Fruit fly (Drosophila melanogaster) whole organism, embryonic: ENCODE data around the gene eIF4E5.

Source experiments
- Ada2b ChIP-seq: fragments of 200-800 bp; sonication (Bioruptor generic); IDR thresholded peaks from 2 replicates; pipeline ENCODE4 v1.3.6; 2022; ENCODE audit warnings: missing biosample characterization, missing genetic modification characterization
- BEAF-32 ChIP-seq: fragments of 200-800 bp; sonication (Bioruptor generic); optimal IDR thresholded peaks from 3 replicates; lab custom pipeline; 2017; ENCODE audit warnings: missing biosample characterization, missing genetic modification characterization, mild to moderate bottlenecking, moderate library complexity, missing genetic modification reagents
- Bdp1 ChIP-seq: fragments of 200-800 bp; sonication (Bioruptor generic); optimal IDR thresholded peaks from 3 replicates; lab custom pipeline; 2016; ENCODE audit warnings: missing biosample characterization, missing genetic modification characterization
- CG11504 ChIP-seq: fragments of 200-800 bp; sonication (Bioruptor generic); optimal IDR thresholded peaks from 3 replicates; lab custom pipeline; 2019; ENCODE audit warnings: missing biosample characterization, mild to moderate bottlenecking, missing genetic modification characterization, moderate library complexity
- CG12236 ChIP-seq: fragments of 200-800 bp; sonication (Bioruptor generic); optimal IDR thresholded peaks from 2 replicates; lab custom pipeline; 2016; ENCODE audit warnings: missing biosample characterization, missing genetic modification characterization
- CG1233 ChIP-seq: fragments of 200-800 bp; sonication (Bioruptor generic); optimal IDR thresholded peaks from 4 replicates; lab custom pipeline; 2018; ENCODE audit warnings: missing biosample characterization, mild to moderate bottlenecking, missing genetic modification characterization
- CG13123 ChIP-seq: fragments of 200-800 bp; sonication (Bioruptor generic); optimal IDR thresholded peaks from 2 replicates; lab custom pipeline; 2016; ENCODE audit warnings: missing biosample characterization, missing genetic modification characterization
- CG13287 ChIP-seq: fragments of 200-800 bp; sonication (Bioruptor generic); IDR thresholded peaks from 2 replicates; pipeline ENCODE4 v1.3.6; 2022; ENCODE audit warnings: missing biosample characterization, missing genetic modification characterization; ENCODE audit not compliant: partially characterized antibody
- CG13296 ChIP-seq: fragments of 200-800 bp; sonication (Bioruptor generic); optimal IDR thresholded peaks from 3 replicates; lab custom pipeline; 2018; ENCODE audit warnings: missing biosample characterization, mild to moderate bottlenecking, missing genetic modification characterization
- CG15011 ChIP-seq: fragments of 200-800 bp; sonication (Bioruptor generic); optimal IDR thresholded peaks from 3 replicates; lab custom pipeline; 2018; ENCODE audit warnings: missing biosample characterization, mild to moderate bottlenecking, missing genetic modification characterization
- CG15514 ChIP-seq: fragments of 200-800 bp; sonication (Bioruptor generic); optimal IDR thresholded peaks from 3 replicates; lab custom pipeline; 2017; ENCODE audit warnings: missing biosample characterization, missing genetic modification characterization, mild to moderate bottlenecking, moderate library complexity, missing genetic modification reagents
- CG18476 ChIP-seq: fragments of 200-800 bp; sonication (Bioruptor generic); optimal IDR thresholded peaks from 2 replicates; lab custom pipeline; 2016; ENCODE audit warnings: missing biosample characterization, mild to moderate bottlenecking, missing genetic modification characterization
- CG30403 ChIP-seq: fragments of 200-800 bp; sonication (Bioruptor generic); optimal IDR thresholded peaks from 3 replicates; lab custom pipeline; 2016; ENCODE audit warnings: missing biosample characterization, missing genetic modification characterization
- CG3847 ChIP-seq: fragments of 200-800 bp; sonication (Bioruptor generic); IDR thresholded peaks from 2 replicates; pipeline ENCODE4 v1.3.6; 2022; ENCODE audit warnings: missing biosample characterization, missing genetic modification characterization
- CG43689 ChIP-seq: fragments of 200-800 bp; sonication (Bioruptor generic); IDR thresholded peaks from 2 replicates; pipeline ENCODE4 v1.3.6; 2022; ENCODE audit warnings: missing biosample characterization, missing genetic modification characterization
- CG4707 ChIP-seq: fragments of 200-800 bp; sonication (Bioruptor generic); optimal IDR thresholded peaks from 2 replicates; lab custom pipeline; 2018; ENCODE audit warnings: missing biosample characterization, mild to moderate bottlenecking, missing genetic modification characterization, moderate library complexity
- CG5953 ChIP-seq: fragments of 200-800 bp; sonication (Bioruptor generic); IDR thresholded peaks from 2 replicates; pipeline ENCODE4 v1.3.6; 2022; ENCODE audit warnings: missing biosample characterization, missing genetic modification characterization
- CG6791 ChIP-seq: fragments of 200-800 bp; sonication (Bioruptor generic); IDR thresholded peaks from 3 replicates; pipeline ENCODE4 v1.3.6; 2022; ENCODE audit warnings: missing biosample characterization, missing genetic modification characterization; ENCODE audit not compliant: partially characterized antibody
- CG7556 ChIP-seq: fragments of 200-800 bp; sonication (Bioruptor generic); optimal IDR thresholded peaks from 2 replicates; lab custom pipeline; 2017; ENCODE audit warnings: missing biosample characterization, mild to moderate bottlenecking, missing genetic modification characterization
- Deaf1 ChIP-seq: fragments of 200-800 bp; optimal IDR thresholded peaks from 3 replicates; lab custom pipeline; 2019; ENCODE audit warnings: missing biosample characterization, mild to moderate bottlenecking, missing genetic modification characterization, moderate library complexity
- Dip3 ChIP-seq: fragments of 200-800 bp; sonication (Bioruptor generic); optimal IDR thresholded peaks from 3 replicates; lab custom pipeline; 2016; ENCODE audit warnings: missing biosample characterization, missing genetic modification characterization
- Dref ChIP-seq: fragments of 200-800 bp; sonication (Bioruptor generic); IDR thresholded peaks from 2 replicates; pipeline ENCODE4 v1.3.6; 2022; ENCODE audit warnings: missing biosample characterization, missing genetic modification characterization
- H15 ChIP-seq: fragments of 200-800 bp; sonication (Bioruptor generic); IDR thresholded peaks from 3 replicates; pipeline ENCODE4 v1.3.6; 2022; ENCODE audit warnings: missing biosample characterization, missing genetic modification characterization
- Hr78 ChIP-seq, 2 experiments: fragments of 200-800 bp in 1 of 2; fragments of >200 bp in 1 of 2; sonication (Bioruptor generic) in 1 of 2; optimal IDR thresholded peaks; 2 replicates each; lab custom pipeline; 2017 to 2019; ENCODE audit warnings: missing biosample characterization in 2 of 2, missing genetic modification characterization in 2 of 2, mild to moderate bottlenecking in 1 of 2, moderate library complexity in 1 of 2
- Med ChIP-seq: fragments of 200-800 bp; sonication (Bioruptor generic); peaks from one replicate; lab custom pipeline; 2016; ENCODE audit warnings: missing biosample characterization, missing genetic modification characterization, mild to moderate bottlenecking, inconsistent platforms, moderate library complexity
- Meics ChIP-seq: fragments of 200-800 bp; sonication (Bioruptor generic); optimal IDR thresholded peaks from 2 replicates; lab custom pipeline; 2017; ENCODE audit warnings: missing biosample characterization, mild to moderate bottlenecking, missing genetic modification characterization
- NC2α ChIP-seq: fragments of 200-800 bp; sonication (Bioruptor generic); optimal IDR thresholded peaks from 2 replicates; lab custom pipeline; 2016; ENCODE audit warnings: missing biosample characterization, missing genetic modification characterization
- Oaz ChIP-seq: fragments of 200-800 bp; sonication (Bioruptor generic); IDR thresholded peaks from 2 replicates; pipeline ENCODE4 v1.3.6; 2022; ENCODE audit warnings: missing biosample characterization, missing genetic modification characterization
- Pdp1 ChIP-seq, 2 experiments: fragments of 200-800 bp; sonication (Bioruptor generic); optimal IDR thresholded peaks; 3 replicates each; lab custom pipeline; 2016; ENCODE audit warnings: missing biosample characterization in 2 of 2, missing genetic modification characterization in 2 of 2, mild to moderate bottlenecking in 1 of 2, moderate library complexity in 1 of 2
- Rx ChIP-seq: fragments of 200-800 bp; sonication (Bioruptor generic); IDR thresholded peaks from 2 replicates; pipeline ENCODE4 v1.3.6; 2022; ENCODE audit warnings: missing biosample characterization, missing genetic modification characterization
- Six4 ChIP-seq: fragments of 200-800 bp; sonication (Bioruptor generic); optimal IDR thresholded peaks from 2 replicates; lab custom pipeline; 2016; ENCODE audit warnings: missing biosample characterization, missing genetic modification characterization
- Sry-δ ChIP-seq: fragments of 200-800 bp; sonication (Bioruptor generic); optimal IDR thresholded peaks from 2 replicates; lab custom pipeline; 2016; ENCODE audit warnings: missing biosample characterization, missing genetic modification characterization
- Vsx1 ChIP-seq: fragments of 200-800 bp; sonication (Bioruptor generic); optimal IDR thresholded peaks from 2 replicates; lab custom pipeline; 2017; ENCODE audit warnings: missing biosample characterization, mild to moderate bottlenecking, missing genetic modification characterization, missing genetic modification reagents
- bab2 ChIP-seq: fragments of 200-800 bp; sonication (Bioruptor generic); optimal IDR thresholded peaks from 2 replicates; lab custom pipeline; 2016; ENCODE audit warnings: missing biosample characterization, missing genetic modification characterization
- br ChIP-seq: fragments of >200 bp; optimal IDR thresholded peaks from 2 replicates; lab custom pipeline; 2017
- btn ChIP-seq: fragments of 200-800 bp; sonication (Bioruptor generic); optimal IDR thresholded peaks from 2 replicates; lab custom pipeline; 2016; ENCODE audit warnings: missing biosample characterization, missing genetic modification characterization
- chinmo ChIP-seq: fragments of 200-800 bp; sonication (Bioruptor generic); IDR thresholded peaks from 4 replicates; pipeline ENCODE4 v1.3.6; 2022; ENCODE audit warnings: missing biosample characterization, missing genetic modification characterization; ENCODE audit not compliant: partially characterized antibody
- cwo ChIP-seq: fragments of 200-800 bp; sonication (Bioruptor generic); optimal IDR thresholded peaks from 3 replicates; lab custom pipeline; 2017; ENCODE audit warnings: missing biosample characterization, missing genetic modification characterization, mild to moderate bottlenecking, moderate library complexity, missing genetic modification reagents
- dysf ChIP-seq: fragments of 200-800 bp; sonication (Bioruptor generic); IDR thresholded peaks from 3 replicates; pipeline ENCODE4 v1.3.6; 2022; ENCODE audit warnings: missing biosample characterization, missing genetic modification characterization
- ftz-f1 ChIP-seq: fragments of 200-800 bp; sonication (Bioruptor generic); optimal IDR thresholded peaks from 2 replicates; lab custom pipeline; 2016; ENCODE audit warnings: missing biosample characterization, missing genetic modification characterization
- her ChIP-seq: fragments of 200-800 bp; sonication (Bioruptor generic); optimal IDR thresholded peaks from 2 replicates; lab custom pipeline; 2016; ENCODE audit warnings: missing biosample characterization, missing genetic modification characterization
- insv ChIP-seq, 2 experiments: fragments of 200-800 bp; sonication (Bioruptor generic); optimal IDR thresholded peaks; 3 replicates each; lab custom pipeline; 2016 to 2018; ENCODE audit warnings: missing biosample characterization in 2 of 2, missing genetic modification characterization in 2 of 2
- kay ChIP-seq: fragments of 200-800 bp; sonication (Bioruptor generic); optimal IDR thresholded peaks from 2 replicates; lab custom pipeline; 2016; ENCODE audit warnings: missing biosample characterization, missing genetic modification characterization
- kni ChIP-seq: fragments of 200-800 bp; sonication (Bioruptor generic); optimal IDR thresholded peaks from 3 replicates; lab custom pipeline; 2017; ENCODE audit warnings: mild to moderate bottlenecking, missing biosample characterization, missing genetic modification reagents, missing genetic modification characterization
- odd ChIP-seq: fragments of 200-800 bp; sonication (Bioruptor generic); optimal IDR thresholded peaks from 2 replicates; lab custom pipeline; 2017; ENCODE audit warnings: missing biosample characterization, mild to moderate bottlenecking, missing genetic modification characterization
- pros ChIP-seq: fragments of 200-800 bp; sonication (Bioruptor generic); optimal IDR thresholded peaks from 3 replicates; lab custom pipeline; 2019; ENCODE audit warnings: missing biosample characterization, mild to moderate bottlenecking, missing genetic modification characterization, moderate library complexity
- rib ChIP-seq: fragments of 200-800 bp; sonication (Bioruptor generic); IDR thresholded peaks from 2 replicates; pipeline ENCODE4 v1.3.6; 2022; ENCODE audit warnings: missing biosample characterization, missing genetic modification characterization
- run ChIP-seq: fragments of 200-800 bp; sonication (Bioruptor generic); optimal IDR thresholded peaks from 3 replicates; lab custom pipeline; 2018; ENCODE audit warnings: missing biosample characterization, mild to moderate bottlenecking, missing genetic modification characterization
- sima ChIP-seq: fragments of 200-800 bp; sonication (Bioruptor generic); optimal IDR thresholded peaks from 2 replicates; lab custom pipeline; 2016; ENCODE audit warnings: missing biosample characterization, missing genetic modification characterization
- unc-4 ChIP-seq: fragments of 200-800 bp; sonication (Bioruptor generic); IDR thresholded peaks from 2 replicates; pipeline ENCODE4 v1.3.6; 2022; ENCODE audit warnings: missing biosample characterization, missing genetic modification characterization; ENCODE audit not compliant: partially characterized antibody
- zfh1 ChIP-seq: fragments of 200-800 bp; sonication (Bioruptor generic); IDR thresholded peaks from 3 replicates; pipeline ENCODE4 v1.3.6; 2022; ENCODE audit warnings: missing biosample characterization, missing genetic modification characterization

Gene eIF4E5

DNA sequence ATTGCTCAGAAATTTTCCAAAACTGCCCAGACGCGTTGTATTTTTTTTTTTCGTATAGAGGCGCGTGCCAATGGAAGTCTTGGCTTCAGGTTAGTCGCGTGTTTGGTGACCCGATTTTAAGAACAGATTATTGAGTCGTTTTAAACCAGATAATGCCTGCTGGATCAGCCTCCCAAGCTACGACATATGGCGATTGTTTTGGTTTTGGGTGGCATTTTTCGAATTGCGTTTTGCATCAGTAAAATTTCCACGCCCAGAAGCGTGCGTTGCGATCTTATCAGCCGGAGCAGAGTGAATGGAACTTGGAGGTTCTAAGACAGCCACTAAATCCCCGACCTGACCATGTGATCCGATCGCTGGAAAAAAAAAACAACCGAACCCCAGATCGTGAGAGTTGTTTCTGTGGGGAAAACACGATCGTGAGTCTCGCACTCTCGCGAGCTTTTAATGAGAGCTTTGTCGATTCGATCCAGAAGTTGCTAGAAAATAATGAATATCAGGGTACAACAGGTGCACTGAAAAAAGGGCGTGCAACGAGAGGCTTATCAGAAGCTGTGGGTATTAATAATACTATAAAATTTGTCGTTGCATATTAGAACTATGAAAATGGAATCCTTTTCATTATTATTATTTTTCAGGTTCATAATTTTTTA, 29.5 kb upstream of the eIF4E5 start (continued):
- TF ChIP-seq CG3847 (GFP tag; lab: Robert Waterston, UW) (no peak), CG6791 (GFP tag; lab: Robert Waterston, UW) (no peak), insv (GFP tag; optimal IDR thresholded peaks at IDR 0.05; lab: Kevin White, UChicago) (no peak), odd (GFP tag; lab: Kevin White, UChicago) (no peak), CG13296 (GFP tag; lab: Kevin White, UChicago) (no peak), br (lab: Kevin White, UChicago) (no peak), Dref (GFP tag; lab: Robert Waterston, UW) (no peak), CG43689 (no peak), CG12236 (GFP tag; lab: Kevin White, UChicago) (no peak), her (no peak), Med (peak; percentile 10), chinmo (0 out of 4 replicates have a peak, but pooled peaks have one; percentile 64), Oaz (GFP tag; lab: Robert Waterston, UW) (no peak), CG18476 (GFP tag; lab: Kevin White, UChicago) (no peak), cwo (peak; percentile 94), Dip3 (GFP tag; lab: Kevin White, UChicago) (no peak), Sry-δ (no peak), CG7556 (GFP tag; lab: Kevin White, UChicago) (no peak), zfh1 (no peak), run (tag; lab: Kevin White, UChicago) (no peak), H15 (GFP tag; lab: Robert Waterston, UW) (no peak), Deaf1 (tag; lab: Kevin White, UChicago) (peak; percentile 78), Bdp1 (GFP tag; lab: Kevin White, UChicago) (no peak), dysf (GFP tag; lab: Robert Waterston, UW) (no peak), CG11504 (tag; lab: Kevin White, UChicago) (no peak), Meics (GFP tag; lab: Kevin White, UChicago) (no peak), CG30403 (GFP tag; lab: Kevin White, UChicago) (no peak), bab2 (GFP tag; lab: Kevin White, UChicago) (no peak), Vsx1 (GFP tag; lab: Kevin White, UChicago) (no peak), CG1233 (GFP tag; lab: Kevin White, UChicago) (no peak), pros (GFP tag; lab: Kevin White, UChicago) (no peak), kni (GFP tag; lab: Kevin White, UChicago) (no peak), BEAF-32 (GFP tag; lab: Kevin White, UChicago) (no peak), Pdp1 (GFP tag; optimal IDR thresholded peaks at IDR 0.05; lab: Kevin White, UChicago) (peak in 1 of 2 experiments; percentile 25), kay (GFP tag; lab: Kevin White, UChicago) (no peak), unc-4 (GFP tag; lab: Robert Waterston, UW) (no peak), CG15011 (no peak), ftz-f1 (GFP tag; lab: Kevin White, UChicago) (peak; percentile 33), NC2α (GFP tag; lab: Kevin White, UChicago) (no peak), CG13287 (GFP tag; lab: Robert Waterston, UW) (no peak), Hr78 (GFP tag; optimal IDR thresholded peaks at IDR 0.05; lab: Kevin White, UChicago) (no peak), btn (GFP tag; lab: Kevin White, UChicago) (no peak), CG5953 (GFP tag; lab: Robert Waterston, UW) (no peak), CG13123 (GFP tag; lab: Kevin White, UChicago) (no peak), CG15514 (GFP tag; lab: Kevin White, UChicago) (no peak), Ada2b (no peak), rib (GFP tag; lab: Robert Waterston, UW) (no peak), CG4707 (GFP tag; lab: Kevin White, UChicago) (no peak), Six4 (GFP tag; lab: Kevin White, UChicago) (no peak), Rx (GFP tag; lab: Robert Waterston, UW) (no peak), sima (GFP tag; lab: Kevin White, UChicago) (no peak)
